Worm (Caenorhabditis elegans) whole organism, L4 larva: ENCODE results near the gene cct-5.
A peak's percentile ranks its signal among the peaks of the same experiment; 100 is the strongest.

ENCODE experiments used
- Y48G9A.11 ChIP-seq: fragments of 200-800 bp; sonication (Bioruptor generic); IDR thresholded peaks from 2 replicates; pipeline ENCODE4 v1.3.6; 2022; ENCODE audit warnings: missing genetic modification reagents, missing genetic modification characterization, missing compliant biosample characterization
- ceh-82 ChIP-seq: sonication (generic microtip); optimal IDR thresholded peaks from 2 replicates; lab custom pipeline; 2017; ENCODE audit warnings: missing biosample characterization, missing genetic modification characterization
- fos-1 ChIP-seq: fragments of 150-350 bp; optimal IDR thresholded peaks from 2 replicates; lab custom pipeline; 2014; ENCODE audit warnings: missing biosample characterization, missing genetic modification characterization
- lin-38 ChIP-seq: fragments of 200-800 bp; sonication (Bioruptor generic); IDR thresholded peaks from 2 replicates; pipeline ENCODE4 v1.3.6; 2022; ENCODE audit warnings: missing genetic modification reagents, missing genetic modification characterization, missing compliant biosample characterization
- skn-1 ChIP-seq: fragments of 150-350 bp; optimal IDR thresholded peaks from 2 replicates; lab custom pipeline; 2014; ENCODE audit warnings: missing biosample characterization, missing genetic modification characterization
- unc-62 ChIP-seq, 3 experiments: fragments of 150-350 bp in 1 of 3; sonication (generic microtip); optimal IDR thresholded peaks in 2 of 3; peaks in 1 of 3; 1 replicate in 1 of 3; 2 replicates in 2 of 3; lab custom pipeline; 2014 to 2017; ENCODE audit warnings: missing biosample characterization in 3 of 3, missing genetic modification characterization in 3 of 3, missing genetic modification reagents in 3 of 3, missing genotype in 1 of 3

ce11 chrIII:4449357-4449756 is 58.6 kb downstream of the cct-5 start:
- TF ChIP-seq skn-1 (tag; lab: Kevin White, UChicago), result no peak
- no peak for TF ChIP-seq Y48G9A.11 (GFP tag; lab: Robert Waterston, UW)
- no peak for TF ChIP-seq fos-1 (tag; lab: Kevin White, UChicago)
- TF ChIP-seq ceh-82 (tag; lab: Kevin White, UChicago), result no peak
- peak in 1 of 2 experiments; percentile 47 for TF ChIP-seq unc-62 (GFP tag; optimal IDR thresholded peaks at IDR 0.05 in 1 of 2; lab: Kevin White, UChicago)
- TF ChIP-seq unc-62 (tag; optimal IDR thresholded peaks at IDR 0.05; lab: Kevin White, UChicago), result no peak
- TF ChIP-seq lin-38 (GFP tag; lab: Robert Waterston, UW), result peak; percentile 63
